Fruit fly (Drosophila melanogaster): ENCODE measurements around the gene CG32262.

Gene CG32262

DNA sequence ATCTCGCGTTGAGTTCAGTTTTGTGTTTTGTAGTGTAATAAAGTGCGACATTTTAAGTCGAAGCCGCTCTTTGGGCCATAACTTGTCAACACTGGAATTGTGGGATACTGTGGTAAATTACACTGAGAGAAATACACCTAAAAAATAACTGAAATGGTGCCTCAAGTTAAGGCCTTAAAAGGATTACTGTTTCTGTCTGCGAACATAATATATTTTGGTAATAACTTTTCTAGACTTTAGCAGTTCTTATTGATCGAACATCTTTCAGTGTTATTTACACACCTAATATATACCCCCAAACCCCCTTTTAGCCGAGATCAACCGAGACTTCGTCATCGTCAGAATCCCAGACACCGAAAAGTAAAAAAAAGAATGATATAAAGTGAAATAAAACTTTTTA lies 41.9 kb upstream of the CG32262 start (continued):
- no peak for TF ChIP-seq TFAM (GFP tag; optimal IDR thresholded peaks at IDR 0.05)
- TF ChIP-seq schlank (tag; optimal IDR thresholded peaks at IDR 0.05), result no peak
- no peak for TF ChIP-seq tio (GFP tag; optimal IDR thresholded peaks at IDR 0.05)
- no peak for TF ChIP-seq CG34224 (GFP tag; IDR thresholded peaks at IDR 0.05; ENCODE audit: partially characterized antibody)
- no peak for TF ChIP-seq gce (GFP tag; IDR thresholded peaks at IDR 0.05)
- no peak for TF ChIP-seq sd (tag; optimal IDR thresholded peaks at IDR 0.05)
- TF ChIP-seq dm (GFP tag; optimal IDR thresholded peaks at IDR 0.05), result no peak
- TF ChIP-seq CG31365 (tag; optimal IDR thresholded peaks at IDR 0.05), result no peak
- TF ChIP-seq tap (tag; optimal IDR thresholded peaks at IDR 0.05), result no peak
- peak; percentile 5 for TF ChIP-seq oc (tag; optimal IDR thresholded peaks at IDR 0.05)
- TF ChIP-seq Aef1 (GFP tag; IDR thresholded peaks at IDR 0.05), result no peak
- no peak for TF ChIP-seq C15 (GFP tag; IDR thresholded peaks at IDR 0.05)
- peak; percentile 30 for TF ChIP-seq CG10209 (GFP tag; optimal IDR thresholded peaks at IDR 0.05)
- no peak for TF ChIP-seq klu (GFP tag; IDR thresholded peaks at IDR 0.05)
- no peak for TF ChIP-seq pfk (GFP tag; optimal IDR thresholded peaks at IDR 0.05)
- no peak for TF ChIP-seq Fer1 (GFP tag; optimal IDR thresholded peaks at IDR 0.05)
- no peak for TF ChIP-seq Drgx (GFP tag; IDR thresholded peaks at IDR 0.05)
- no peak for TF ChIP-seq chm (GFP tag; IDR thresholded peaks at IDR 0.05)
- no peak for TF ChIP-seq otp (GFP tag; IDR thresholded peaks at IDR 0.05)
- no peak for TF ChIP-seq Hr39 (optimal IDR thresholded peaks at IDR 0.05)
- TF ChIP-seq chif (GFP tag; optimal IDR thresholded peaks at IDR 0.05), result peak in 1 of 2 experiments; percentile 45
- TF ChIP-seq CG34422 (GFP tag; IDR thresholded peaks at IDR 0.05), result no peak
- TF ChIP-seq ATbp (GFP tag; optimal IDR thresholded peaks at IDR 0.05), result peak; percentile 18
- no peak for TF ChIP-seq CG3281 (GFP tag; optimal IDR thresholded peaks at IDR 0.05)
- TF ChIP-seq Opbp (GFP tag; IDR thresholded peaks at IDR 0.05; ENCODE audit: partially characterized antibody), result no peak
- no peak for TF ChIP-seq CG18599 (GFP tag; optimal IDR thresholded peaks at IDR 0.05)
- TF ChIP-seq CG17359 (tag; optimal IDR thresholded peaks at IDR 0.05), result no peak
- no peak for TF ChIP-seq tna (GFP tag; IDR thresholded peaks at IDR 0.05; ENCODE audit: partially characterized antibody)
- no peak for TF ChIP-seq cas (GFP tag; IDR thresholded peaks at IDR 0.05)
- no peak for TF ChIP-seq kni (GFP tag; optimal IDR thresholded peaks at IDR 0.05)
- TF ChIP-seq CG7357 (GFP tag; IDR thresholded peaks at IDR 0.05), result no peak
- no peak for TF ChIP-seq usp (GFP tag; optimal IDR thresholded peaks at IDR 0.05)
- no peak for TF ChIP-seq scrt (GFP tag; optimal IDR thresholded peaks at IDR 0.05)
- peak; percentile 30; the same call in 1 of the 2 replicates for TF ChIP-seq HLH3B (GFP tag; IDR thresholded peaks at IDR 0.05)
- TF ChIP-seq CG4328 (GFP tag; optimal IDR thresholded peaks at IDR 0.05), result no peak
- no peak for TF ChIP-seq CG18011 (GFP tag; optimal IDR thresholded peaks at IDR 0.05)
- TF ChIP-seq CG9932 (GFP tag; IDR thresholded peaks at IDR 0.05), result peak; percentile 47; the same call in 1 of the 2 replicates
- TF ChIP-seq cato (GFP tag; optimal IDR thresholded peaks at IDR 0.05; ENCODE audit: borderline replicate concordance), result no peak
- no peak for TF ChIP-seq CG3847 (GFP tag; IDR thresholded peaks at IDR 0.05)
- no peak for TF ChIP-seq peb (GFP tag; IDR thresholded peaks at IDR 0.05)
- TF ChIP-seq CG9876 (GFP tag; optimal IDR thresholded peaks at IDR 0.05), result no peak
- peak; percentile 9 for TF ChIP-seq CG17385 (GFP tag; optimal IDR thresholded peaks at IDR 0.05)
- TF ChIP-seq HLH54F (GFP tag; optimal IDR thresholded peaks at IDR 0.05), result no peak
- TF ChIP-seq pnt (GFP tag; optimal IDR thresholded peaks at IDR 0.05), result peak; percentile 20
- TF ChIP-seq prd (optimal IDR thresholded peaks at IDR 0.05), result no peak
- peak; percentile 34; the same call in 1 of the 3 replicates for TF ChIP-seq prd (GFP tag; IDR thresholded peaks at IDR 0.05)
- TF ChIP-seq CTCF (GFP tag; optimal IDR thresholded peaks at IDR 0.05), result no peak
- TF ChIP-seq kah (GFP tag; optimal IDR thresholded peaks at IDR 0.05), result no peak
- no peak for TF ChIP-seq CG4282 (GFP tag; optimal IDR thresholded peaks at IDR 0.05)
- no peak for TF ChIP-seq CG31388 (GFP tag; optimal IDR thresholded peaks at IDR 0.05)
- TF ChIP-seq NC2β (GFP tag; optimal IDR thresholded peaks at IDR 0.05), result peak; percentile 13
- no peak for TF ChIP-seq Bgb (GFP tag; IDR thresholded peaks at IDR 0.05; ENCODE audit: partially characterized antibody)
- no peak for TF ChIP-seq jigr1 (GFP tag; IDR thresholded peaks at IDR 0.05)
